Worm (Caenorhabditis elegans): ENCODE results near the gene rib-1.

Gene rib-1

DNA sequence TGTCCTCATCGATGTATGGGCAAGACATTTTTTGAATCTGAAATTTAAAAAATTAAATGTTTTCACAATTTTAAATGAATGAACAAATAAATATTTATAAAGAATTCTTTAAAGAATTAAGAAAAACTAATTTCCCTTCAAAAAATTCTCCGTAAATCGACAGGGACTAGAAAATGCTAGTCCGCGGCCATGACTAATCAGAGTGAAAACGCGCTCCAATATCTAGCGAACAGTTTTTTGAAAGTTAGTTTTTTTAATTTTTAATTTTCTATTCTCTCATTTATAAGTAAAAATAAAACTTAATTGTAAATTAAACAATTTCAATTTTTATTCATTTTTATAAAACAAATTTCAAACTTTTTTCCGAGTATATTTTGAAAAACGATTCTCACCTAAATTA is 14.2 kb downstream of the rib-1 start (continued):
- TF ChIP-seq sptf-1 (tag; optimal IDR thresholded peaks at IDR 0.05) (no peak), ceh-90 (tag; optimal IDR thresholded peaks at IDR 0.05) (peak; percentile 89), irx-1 (tag; optimal IDR thresholded peaks at IDR 0.05) (peak; percentile 75), snu-23 (GFP tag; optimal IDR thresholded peaks at IDR 0.05) (peak; percentile 15), nhr-19 (GFP tag; conservative IDR thresholded peaks at IDR 0.05) (no peak; the same call in 1 of the 2 replicates), swsn-7 (tag; optimal IDR thresholded peaks at IDR 0.05) (peak; percentile 24), nhr-76 (tag; optimal IDR thresholded peaks at IDR 0.05) (no peak), rnt-1 (tag; optimal IDR thresholded peaks at IDR 0.05) (peak; percentile 91), ceh-82 (tag; optimal IDR thresholded peaks at IDR 0.05) (peak in 1 of 3 experiments; percentile 3), xbp-1 (tag; optimal IDR thresholded peaks at IDR 0.05) (peak; percentile 49), zag-1 (tag; optimal IDR thresholded peaks at IDR 0.05) (no peak), egl-13 (tag; optimal IDR thresholded peaks at IDR 0.05) (peak; percentile 59), sox-4 (tag; optimal IDR thresholded peaks at IDR 0.05) (peak; percentile 24), mdl-1 (tag; optimal IDR thresholded peaks at IDR 0.05) (no peak), dsc-1 (tag; optimal IDR thresholded peaks at IDR 0.05) (peak; percentile 10), blmp-1 (tag; optimal IDR thresholded peaks at IDR 0.05) (peak; percentile 32), mep-1 (tag; optimal IDR thresholded peaks at IDR 0.05) (peak; percentile 70), nhr-11 (tag; optimal IDR thresholded peaks at IDR 0.05) (peak; percentile 14), nhr-28 (tag; optimal IDR thresholded peaks at IDR 0.05) (no peak), fkh-10 (GFP tag; optimal IDR thresholded peaks at IDR 0.05) (no peak), C04F5.9 (tag; optimal IDR thresholded peaks at IDR 0.05) (peak; percentile 44), snpc-4 (tag; optimal IDR thresholded peaks at IDR 0.05) (peak; percentile 20), ztf-11 (tag; optimal IDR thresholded peaks at IDR 0.05) (peak in 1 of 2 experiments; percentile 53), fkh-4 (tag; optimal IDR thresholded peaks at IDR 0.05; ENCODE audit: borderline replicate concordance) (peak; percentile 37), zip-4 (GFP tag; optimal IDR thresholded peaks at IDR 0.05) (no peak), nhr-90 (tag; optimal IDR thresholded peaks at IDR 0.05; ENCODE audit: poor library complexity) (peak; percentile 70), elt-3 (tag; optimal IDR thresholded peaks at IDR 0.05) (peak in 1 of 6 experiments; percentile 48)

DNA sequence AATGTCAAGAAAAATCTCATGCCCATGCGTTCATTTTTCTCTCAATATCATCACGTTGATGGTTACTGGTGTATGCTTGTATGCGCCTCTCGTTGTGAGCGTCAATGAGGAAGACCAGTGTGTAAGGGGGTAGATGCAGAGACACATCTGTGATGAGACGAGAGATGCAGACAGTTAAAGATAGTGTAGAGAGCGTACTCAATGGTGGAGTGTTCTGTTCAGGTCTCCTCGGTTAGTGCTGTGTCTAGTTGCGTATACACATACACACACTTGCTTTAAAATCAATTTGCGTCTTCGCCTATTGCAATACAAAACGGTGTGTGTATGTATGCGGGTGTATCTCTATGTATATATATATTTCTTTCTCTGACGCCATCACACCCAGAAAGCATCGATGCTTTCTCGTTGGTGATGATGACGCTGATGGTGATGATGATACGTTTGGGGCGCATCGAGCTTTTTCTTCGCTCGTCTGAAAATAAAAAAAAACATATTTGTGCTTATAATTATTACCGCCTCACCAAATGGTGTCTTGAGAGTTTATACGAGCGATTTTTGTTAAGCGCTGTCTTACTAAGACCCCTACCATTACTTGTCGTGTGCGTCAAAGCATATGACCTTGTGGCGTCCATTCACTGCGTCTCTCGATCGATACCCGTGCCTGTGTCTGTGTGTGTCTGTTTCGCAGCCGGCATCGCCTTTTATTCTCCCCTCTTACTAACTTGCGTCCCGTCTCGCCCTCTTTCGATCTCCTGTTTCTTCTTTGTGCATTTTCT is 15.0 kb downstream of the rib-1 start, which contains the start of gene F40F11.3:
Gene F40F11.3 (minus strand): TSS at position 589 of the 776 bp plus-strand sequence.
- TF ChIP-seq mep-1 (tag; optimal IDR thresholded peaks at IDR 0.05) (peak; percentile 86), fkh-4 (tag; optimal IDR thresholded peaks at IDR 0.05; ENCODE audit: borderline replicate concordance) (peak; percentile 50), nhr-90 (tag; optimal IDR thresholded peaks at IDR 0.05; ENCODE audit: poor library complexity) (peak; percentile 78), unc-86 (tag; optimal IDR thresholded peaks at IDR 0.05) (peak; percentile 67), fos-1 (tag; optimal IDR thresholded peaks at IDR 0.05) (peak; percentile 86), hlh-17 (GFP tag; optimal IDR thresholded peaks at IDR 0.05; ENCODE audit: borderline replicate concordance) (no peak), xbp-1 (tag; optimal IDR thresholded peaks at IDR 0.05) (peak; percentile 74), ama-1 (optimal IDR thresholded peaks at IDR 0.05) (peak; percentile 83), ces-1 (GFP tag; optimal IDR thresholded peaks at IDR 0.05) (peak; percentile 37), sup-37 (GFP tag; optimal IDR thresholded peaks at IDR 0.05) (no peak), nhr-76 (tag; optimal IDR thresholded peaks at IDR 0.05) (no peak), dsc-1 (tag; optimal IDR thresholded peaks at IDR 0.05) (peak; percentile 93), lsy-2 (tag; optimal IDR thresholded peaks at IDR 0.05) (peak; percentile 84 to 90), hpl-2 (GFP tag; optimal IDR thresholded peaks at IDR 0.05) (no peak), lir-3 (tag; optimal IDR thresholded peaks at IDR 0.05; ENCODE audit: poor library complexity) (peak; percentile 83), nhr-47 (tag; optimal IDR thresholded peaks at IDR 0.05) (peak; percentile 87), unc-62 (GFP tag; optimal IDR thresholded peaks at IDR 0.05) (peak; percentile 1), nhr-77 (tag; optimal IDR thresholded peaks at IDR 0.05) (peak; percentile 78), snpc-4 (tag; optimal IDR thresholded peaks at IDR 0.05) (peak; percentile 56), Y116A8C.19 (tag; optimal IDR thresholded peaks at IDR 0.05; ENCODE audit: borderline replicate concordance) (no peak), blmp-1 (tag; optimal IDR thresholded peaks at IDR 0.05) (peak; percentile 62), lin-13 (GFP tag; optimal IDR thresholded peaks at IDR 0.05) (peak; percentile 68), fkh-10 (GFP tag; optimal IDR thresholded peaks at IDR 0.05) (peak; percentile 87), hlh-4 (tag; optimal IDR thresholded peaks at IDR 0.05) (no peak), aly-2 (tag; optimal IDR thresholded peaks at IDR 0.05) (peak; percentile 56), mdl-1 (tag; optimal IDR thresholded peaks at IDR 0.05) (peak in 1 of 2 experiments; percentile 92), mab-9 (GFP tag; IDR thresholded peaks at IDR 0.05) (0 out of 2 replicates have a peak, but pooled peaks have one; percentile 30), egl-27 (tag; optimal IDR thresholded peaks at IDR 0.05) (peak in 1 of 2 experiments; percentile 75), ceh-90 (tag; optimal IDR thresholded peaks at IDR 0.05) (no peak), ceh-82 (tag; optimal IDR thresholded peaks at IDR 0.05) (peak; percentile 65 to 91 (median 78)), ceh-88 (GFP tag; IDR thresholded peaks at IDR 0.05) (peak; percentile 63; the same call in 1 of the 2 replicates), unc-30 (tag; optimal IDR thresholded peaks at IDR 0.05) (no peak), fkh-8 (tag; optimal IDR thresholded peaks at IDR 0.05) (peak; percentile 86)

All from whole organism, L1 larva.